1 fruit fly cellular context compared by ENCODE assay signal in genomic region chr2L:20793881-20794280, dm6.
TF ChIP-seq lines count a peak whose summit lies in the region.

No protein-coding gene starts in this region.

TF ChIP-seq in whole organism, embryonic, 481 proteins besides CTCF, POLR2A, EP300 and RAD21 (continued from another document):
- TF ChIP-seq hkb (optimal IDR thresholded peaks at IDR 0.05; lab: Kevin White, UChicago) (no peak), hkb (GFP tag; IDR thresholded peaks at IDR 0.05; lab: Robert Waterston, UW) (peak; percentile 39; the same call in 1 of the 2 replicates), HLHmδ (GFP tag; optimal IDR thresholded peaks at IDR 0.05; lab: Kevin White, UChicago) (peak; percentile 76), CG2712 (tag; optimal IDR thresholded peaks at IDR 0.05; lab: Kevin White, UChicago) (no peak), amos (GFP tag; IDR thresholded peaks at IDR 0.05; lab: Robert Waterston, UW; ENCODE audit: partially characterized antibody) (peak; percentile 44; the same call in 1 of the 2 replicates), CG10543 (GFP tag; optimal IDR thresholded peaks at IDR 0.05; lab: Kevin White, UChicago) (peak; percentile 57), sob (GFP tag; IDR thresholded peaks at IDR 0.05; lab: Robert Waterston, UW) (0 out of 2 replicates have a peak, but pooled peaks have one; percentile 40), Pdp1 (GFP tag; optimal IDR thresholded peaks at IDR 0.05; lab: Kevin White, UChicago) (no peak), onecut (GFP tag; IDR thresholded peaks at IDR 0.05; lab: Robert Waterston, UW) (peak; percentile 32; the same call in 1 of the 2 replicates), her (GFP tag; optimal IDR thresholded peaks at IDR 0.05; lab: Kevin White, UChicago) (peak; percentile 45), CG12391 (tag; optimal IDR thresholded peaks at IDR 0.05; lab: Kevin White, UChicago) (no peak), pum (GFP tag; optimal IDR thresholded peaks at IDR 0.05; lab: Kevin White, UChicago) (no peak), ci (GFP tag; IDR thresholded peaks at IDR 0.05; lab: Robert Waterston, UW) (peak; percentile 79), CG34224 (GFP tag; IDR thresholded peaks at IDR 0.05; lab: Robert Waterston, UW; ENCODE audit: partially characterized antibody) (peak; percentile 39; the same call in 2 of the 3 replicates), CG16779 (GFP tag; IDR thresholded peaks at IDR 0.05; lab: Robert Waterston, UW) (peak; percentile 70), CG12744 (GFP tag; optimal IDR thresholded peaks at IDR 0.05; lab: Kevin White, UChicago) (no peak), Fer3 (tag; optimal IDR thresholded peaks at IDR 0.05; lab: Kevin White, UChicago) (peak; percentile 26), CG9727 (GFP tag; optimal IDR thresholded peaks at IDR 0.05; lab: Kevin White, UChicago) (no peak), mld (GFP tag; IDR thresholded peaks at IDR 0.05; lab: Robert Waterston, UW; ENCODE audit: partially characterized antibody) (no peak), CG9932 (GFP tag; IDR thresholded peaks at IDR 0.05; lab: Robert Waterston, UW) (0 out of 2 replicates have a peak, but pooled peaks have one; percentile 23), fd64A (GFP tag; optimal IDR thresholded peaks at IDR 0.05; lab: Kevin White, UChicago) (no peak), tup (GFP tag; optimal IDR thresholded peaks at IDR 0.05; lab: Kevin White, UChicago) (no peak), BEAF-32 (GFP tag; optimal IDR thresholded peaks at IDR 0.05; lab: Kevin White, UChicago) (peak; percentile 31), CG3726 (GFP tag; IDR thresholded peaks at IDR 0.05; lab: Robert Waterston, UW) (no peak), B-H2 (GFP tag; optimal IDR thresholded peaks at IDR 0.05; lab: Kevin White, UChicago) (peak; percentile 48), pfk (GFP tag; optimal IDR thresholded peaks at IDR 0.05; lab: Kevin White, UChicago) (no peak), peb (GFP tag; IDR thresholded peaks at IDR 0.05; lab: Robert Waterston, UW) (no peak), Deaf1 (tag; optimal IDR thresholded peaks at IDR 0.05; lab: Kevin White, UChicago) (peak; percentile 39), slbo (GFP tag; IDR thresholded peaks at IDR 0.05; lab: Robert Waterston, UW) (peak; percentile 47; the same call in 1 of the 2 replicates), CG17829 (tag; optimal IDR thresholded peaks at IDR 0.05; lab: Kevin White, UChicago) (peak; percentile 24), CG14441 (GFP tag; IDR thresholded peaks at IDR 0.05; lab: Robert Waterston, UW) (no peak), rib (GFP tag; IDR thresholded peaks at IDR 0.05; lab: Robert Waterston, UW) (peak; percentile 57; the same call in 1 of the 2 replicates), CG32532 (GFP tag; IDR thresholded peaks at IDR 0.05; lab: Robert Waterston, UW) (peak; percentile 27; the same call in 1 of the 2 replicates), CrebB (tag; optimal IDR thresholded peaks at IDR 0.05; lab: Kevin White, UChicago) (peak; percentile 40), wek (GFP tag; optimal IDR thresholded peaks at IDR 0.05; lab: Kevin White, UChicago) (peak; percentile 18), Fer1 (GFP tag; optimal IDR thresholded peaks at IDR 0.05; lab: Kevin White, UChicago) (peak; percentile 50), CG7357 (GFP tag; IDR thresholded peaks at IDR 0.05; lab: Robert Waterston, UW) (0 out of 3 replicates have a peak, but pooled peaks have one; percentile 21), inv (GFP tag; IDR thresholded peaks at IDR 0.05; lab: Robert Waterston, UW; ENCODE audit: partially characterized antibody) (peak; percentile 8; the same call in 1 of the 2 replicates), ato (GFP tag; IDR thresholded peaks at IDR 0.05; lab: Robert Waterston, UW; ENCODE audit: partially characterized antibody) (0 out of 2 replicates have a peak, but pooled peaks have one; percentile 15), CG11398 (GFP tag; optimal IDR thresholded peaks at IDR 0.05; lab: Kevin White, UChicago) (peak; percentile 25), MBD-R2 (GFP tag; IDR thresholded peaks at IDR 0.05; lab: Robert Waterston, UW) (peak; percentile 21; the same call in 1 of the 2 replicates), luna (GFP tag; optimal IDR thresholded peaks at IDR 0.05; lab: Kevin White, UChicago) (no peak), CG17361 (GFP tag; IDR thresholded peaks at IDR 0.05; lab: Robert Waterston, UW) (no peak), chm (GFP tag; IDR thresholded peaks at IDR 0.05; lab: Robert Waterston, UW) (peak; percentile 74), CG15514 (GFP tag; optimal IDR thresholded peaks at IDR 0.05; lab: Kevin White, UChicago) (peak; percentile 60), CG7987 (GFP tag; optimal IDR thresholded peaks at IDR 0.05; lab: Kevin White, UChicago) (peak; percentile 23), PHDP (tag; optimal IDR thresholded peaks at IDR 0.05; lab: Kevin White, UChicago) (peak; percentile 2), CG12071 (GFP tag; optimal IDR thresholded peaks at IDR 0.05; lab: Kevin White, UChicago) (peak; percentile 30), vvl (GFP tag; IDR thresholded peaks at IDR 0.05; lab: Robert Waterston, UW) (peak; percentile 35; the same call in 1 of the 2 replicates), Trl (optimal IDR thresholded peaks at IDR 0.05; lab: Kevin White, UChicago) (peak; percentile 54 to 69), Trl (GFP tag; optimal IDR thresholded peaks at IDR 0.05; lab: Kevin White, UChicago) (peak; percentile 33), CG6765 (GFP tag; optimal IDR thresholded peaks at IDR 0.05; lab: Kevin White, UChicago) (peak; percentile 8), Med (GFP tag; lab: Kevin White, UChicago) (peak; percentile 93), sug (tag; optimal IDR thresholded peaks at IDR 0.05; lab: Kevin White, UChicago) (peak; percentile 23), chinmo (GFP tag; IDR thresholded peaks at IDR 0.05; lab: Robert Waterston, UW; ENCODE audit: partially characterized antibody) (peak; percentile 86; the same call in 3 of the 4 replicates), Awh (GFP tag; IDR thresholded peaks at IDR 0.05; lab: Robert Waterston, UW) (peak; percentile 27; the same call in 1 of the 2 replicates), CG42726 (GFP tag; IDR thresholded peaks at IDR 0.05; lab: Robert Waterston, UW; ENCODE audit: partially characterized antibody) (peak; percentile 41; the same call in 1 of the 2 replicates)
